Fruit fly (Drosophila melanogaster) whole organism, embryonic: ENCODE measurements around the gene CG12035.
A peak's percentile ranks its signal among the peaks of the same experiment; 100 is the strongest.

Source experiments
- CG11456 ChIP-seq: fragments of 200-800 bp; sonication (Bioruptor generic); IDR thresholded peaks from 3 replicates; pipeline ENCODE4 v1.3.6; 2022; ENCODE audit warnings: missing biosample characterization, missing genetic modification characterization
- CG11560 ChIP-seq: fragments of 200-800 bp; sonication (Bioruptor generic); IDR thresholded peaks from 3 replicates; pipeline ENCODE4 v1.3.6; 2022; ENCODE audit warnings: missing biosample characterization, missing genetic modification characterization
- CG12769 ChIP-seq: fragments of 200-800 bp; sonication (Bioruptor generic); optimal IDR thresholded peaks from 2 replicates; lab custom pipeline; 2019; ENCODE audit warnings: missing biosample characterization, mild to moderate bottlenecking, missing genetic modification characterization, moderate library complexity
- CG13424 ChIP-seq: fragments of 200-800 bp; sonication (Bioruptor generic); optimal IDR thresholded peaks from 2 replicates; lab custom pipeline; 2019; ENCODE audit warnings: missing biosample characterization, mild to moderate bottlenecking, missing genetic modification characterization, moderate library complexity
- CG14014 ChIP-seq: fragments of 200-800 bp; sonication (Bioruptor generic); IDR thresholded peaks from 2 replicates; pipeline ENCODE4 v1.3.6; 2022; ENCODE audit warnings: missing biosample characterization, missing genetic modification characterization
- CG15073 ChIP-seq: fragments of 200-800 bp; sonication (Bioruptor generic); optimal IDR thresholded peaks from 2 replicates; lab custom pipeline; 2016; ENCODE audit warnings: missing biosample characterization, missing genetic modification characterization
- CG1602 ChIP-seq: fragments of 200-800 bp; sonication (Bioruptor generic); optimal IDR thresholded peaks from 3 replicates; lab custom pipeline; 2016; ENCODE audit warnings: missing biosample characterization, missing genetic modification characterization
- CG17359 ChIP-seq: fragments of 200-800 bp; sonication (Bioruptor generic); optimal IDR thresholded peaks from 3 replicates; lab custom pipeline; 2018; ENCODE audit warnings: missing biosample characterization, mild to moderate bottlenecking, missing genetic modification characterization, moderate library complexity
- CG32532 ChIP-seq: fragments of 200-800 bp; sonication (Bioruptor generic); IDR thresholded peaks from 2 replicates; pipeline ENCODE4 v1.3.6; 2022; ENCODE audit warnings: missing biosample characterization, missing genetic modification characterization
- CG33213 ChIP-seq: fragments of 200-800 bp; sonication (Bioruptor generic); optimal IDR thresholded peaks from 3 replicates; lab custom pipeline; 2016; ENCODE audit warnings: missing biosample characterization, missing genetic modification characterization
- CG34422 ChIP-seq: fragments of 200-800 bp; sonication (Bioruptor generic); IDR thresholded peaks from 3 replicates; pipeline ENCODE4 v1.3.6; 2022; ENCODE audit warnings: missing biosample characterization, missing genetic modification characterization
- CG4360 ChIP-seq: fragments of 200-800 bp; sonication (Bioruptor generic); IDR thresholded peaks from 2 replicates; pipeline ENCODE4 v1.3.6; 2022; ENCODE audit warnings: missing biosample characterization, missing genetic modification characterization
- CG4820 ChIP-seq: fragments of 200-800 bp; sonication (Bioruptor generic); optimal IDR thresholded peaks from 3 replicates; lab custom pipeline; 2016; ENCODE audit warnings: missing biosample characterization, missing genetic modification characterization
- CG6254 ChIP-seq: fragments of 200-800 bp; sonication (Bioruptor generic); optimal IDR thresholded peaks from 3 replicates; lab custom pipeline; 2017; ENCODE audit warnings: mild to moderate bottlenecking, missing biosample characterization, missing genetic modification reagents, missing genetic modification characterization
- CG6854 ChIP-seq: fragments of 200-800 bp; sonication (Bioruptor generic); optimal IDR thresholded peaks from 3 replicates; lab custom pipeline; 2017; ENCODE audit warnings: missing biosample characterization, mild to moderate bottlenecking, missing genetic modification characterization
- CG8944 ChIP-seq: fragments of 200-800 bp; sonication (Bioruptor generic); optimal IDR thresholded peaks from 3 replicates; lab custom pipeline; 2016; ENCODE audit warnings: missing biosample characterization, missing genetic modification characterization
- Elba2 ChIP-seq: fragments of 200-800 bp; sonication (Bioruptor generic); optimal IDR thresholded peaks from 3 replicates; lab custom pipeline; 2016; ENCODE audit warnings: missing biosample characterization, missing genetic modification characterization
- GATAe ChIP-seq: fragments of 200-800 bp; sonication (Bioruptor generic); conservative IDR thresholded peaks from 2 replicates; pipeline ENCODE4 v1.3.6; 2022; ENCODE audit warnings: missing biosample characterization, missing genetic modification characterization
- H15 ChIP-seq: fragments of 200-800 bp; sonication (Bioruptor generic); IDR thresholded peaks from 3 replicates; pipeline ENCODE4 v1.3.6; 2022; ENCODE audit warnings: missing biosample characterization, missing genetic modification characterization
- HLH3B ChIP-seq: fragments of 200-800 bp; sonication (Bioruptor generic); IDR thresholded peaks from 2 replicates; pipeline ENCODE4 v1.3.6; 2022; ENCODE audit warnings: missing biosample characterization, missing genetic modification characterization
- HmgZ ChIP-seq: fragments of 200-800 bp; sonication (Bioruptor generic); optimal IDR thresholded peaks from 2 replicates; lab custom pipeline; 2018; ENCODE audit warnings: missing biosample characterization, mild to moderate bottlenecking, missing genetic modification characterization
- Lpt ChIP-seq: fragments of >200 bp; optimal IDR thresholded peaks from 2 replicates; lab custom pipeline; 2018; ENCODE audit warnings: missing biosample characterization, missing genetic modification characterization
- Max ChIP-seq: fragments of 200-800 bp; sonication (Bioruptor generic); optimal IDR thresholded peaks from 2 replicates; lab custom pipeline; 2016; ENCODE audit warnings: missing biosample characterization, mild to moderate bottlenecking, missing genetic modification characterization
- Med ChIP-seq: fragments of 200-800 bp; sonication (Bioruptor generic); peaks from one replicate; lab custom pipeline; 2016; ENCODE audit warnings: missing biosample characterization, missing genetic modification characterization, mild to moderate bottlenecking, inconsistent platforms, moderate library complexity
- Mrtf ChIP-seq: fragments of 200-800 bp; sonication (Bioruptor generic); IDR thresholded peaks from 3 replicates; pipeline ENCODE4 v1.3.6; 2022; ENCODE audit warnings: missing biosample characterization, missing genetic modification characterization
- NC2β ChIP-seq: fragments of 200-800 bp; sonication (Bioruptor generic); optimal IDR thresholded peaks from 2 replicates; lab custom pipeline; 2016; ENCODE audit warnings: missing biosample characterization, missing genetic modification characterization
- Neu2 ChIP-seq: fragments of 200-800 bp; sonication (Bioruptor generic); optimal IDR thresholded peaks from 3 replicates; lab custom pipeline; 2016; ENCODE audit warnings: missing biosample characterization, missing genetic modification characterization, borderline replicate concordance
- Taf1 ChIP-seq: fragments of 200-800 bp; sonication (Bioruptor generic); IDR thresholded peaks from 2 replicates; pipeline ENCODE4 v1.3.6; 2022; ENCODE audit warnings: missing biosample characterization, missing genetic modification characterization
- br ChIP-seq: fragments of >200 bp; optimal IDR thresholded peaks from 2 replicates; lab custom pipeline; 2017
- croc ChIP-seq: fragments of 200-800 bp; sonication (Bioruptor generic); conservative IDR thresholded peaks from 3 replicates; pipeline ENCODE4 v1.3.6; 2022; ENCODE audit warnings: missing biosample characterization, missing genetic modification characterization
- crol ChIP-seq: fragments of 200-800 bp; sonication (Bioruptor generic); IDR thresholded peaks from 2 replicates; pipeline ENCODE4 v1.3.6; 2022; ENCODE audit warnings: missing biosample characterization, missing genetic modification characterization
- dm ChIP-seq: fragments of 200-800 bp; sonication (Bioruptor generic); optimal IDR thresholded peaks from 3 replicates; lab custom pipeline; 2016; ENCODE audit warnings: missing biosample characterization, missing genetic modification characterization
- ems ChIP-seq: fragments of 200-800 bp; sonication (Bioruptor generic); optimal IDR thresholded peaks from 3 replicates; lab custom pipeline; 2016; ENCODE audit warnings: missing biosample characterization, missing genetic modification characterization
- en ChIP-seq: fragments of 200-800 bp; sonication (Bioruptor generic); optimal IDR thresholded peaks from 2 replicates; lab custom pipeline; 2016; ENCODE audit warnings: missing biosample characterization, missing genetic modification characterization
- fd3F ChIP-seq: fragments of 200-800 bp; sonication (Bioruptor generic); optimal IDR thresholded peaks from 2 replicates; lab custom pipeline; 2018; ENCODE audit warnings: missing biosample characterization, mild to moderate bottlenecking, missing genetic modification characterization, moderate library complexity
- fd96Cb ChIP-seq: fragments of 200-800 bp; sonication (Bioruptor generic); optimal IDR thresholded peaks from 2 replicates; lab custom pipeline; 2018; ENCODE audit warnings: missing biosample characterization, mild to moderate bottlenecking, missing genetic modification characterization, moderate library complexity
- ftz-f1 ChIP-seq: fragments of 200-800 bp; sonication (Bioruptor generic); optimal IDR thresholded peaks from 2 replicates; lab custom pipeline; 2016; ENCODE audit warnings: missing biosample characterization, missing genetic modification characterization
- gcm ChIP-seq: fragments of 200-800 bp; sonication (Bioruptor generic); optimal IDR thresholded peaks from 2 replicates; lab custom pipeline; 2019; ENCODE audit warnings: missing biosample characterization, mild to moderate bottlenecking, missing genetic modification characterization, moderate library complexity
- gfzf ChIP-seq: fragments of 200-800 bp; sonication (Bioruptor generic); optimal IDR thresholded peaks from 2 replicates; lab custom pipeline; 2016; ENCODE audit warnings: missing biosample characterization, mild to moderate bottlenecking, missing genetic modification characterization, moderate library complexity
- lilli ChIP-seq: fragments of 200-800 bp; sonication (Bioruptor generic); optimal IDR thresholded peaks from 3 replicates; lab custom pipeline; 2016; ENCODE audit warnings: missing biosample characterization, missing genetic modification characterization
- lmd ChIP-seq: fragments of 200-800 bp; sonication (Bioruptor generic); IDR thresholded peaks from 2 replicates; pipeline ENCODE4 v1.3.6; 2022; ENCODE audit warnings: missing biosample characterization, missing genetic modification characterization
- maf-S ChIP-seq: fragments of 200-800 bp; sonication (Bioruptor generic); optimal IDR thresholded peaks from 2 replicates; lab custom pipeline; 2016; ENCODE audit warnings: missing biosample characterization, missing genetic modification characterization
- onecut ChIP-seq: fragments of 200-800 bp; sonication (Bioruptor generic); IDR thresholded peaks from 2 replicates; pipeline ENCODE4 v1.3.6; 2022; ENCODE audit warnings: missing biosample characterization, missing genetic modification characterization
- prd ChIP-seq, 3 experiments: fragments of >200 bp in 2 of 3; fragments of 200-800 bp in 1 of 3; sonication (Bioruptor generic) in 1 of 3; optimal IDR thresholded peaks in 2 of 3; IDR thresholded peaks in 1 of 3; 2 replicates in 2 of 3; 3 replicates in 1 of 3; pipeline versions ENCODE4 v1.3.6 to Lab custom; 2017 to 2022; ENCODE audit warnings: missing biosample characterization in 1 of 3, missing genetic modification characterization in 1 of 3
- repo ChIP-seq: fragments of 200-800 bp; sonication (Bioruptor generic); optimal IDR thresholded peaks from 2 replicates; lab custom pipeline; 2016; ENCODE audit warnings: missing biosample characterization, missing genetic modification characterization
- scrt ChIP-seq: fragments of 200-800 bp; sonication (Bioruptor generic); optimal IDR thresholded peaks from 2 replicates; lab custom pipeline; 2018; ENCODE audit warnings: missing biosample characterization, mild to moderate bottlenecking, missing genetic modification characterization, moderate library complexity
- toy ChIP-seq: fragments of 200-800 bp; sonication (Bioruptor generic); IDR thresholded peaks from 2 replicates; pipeline ENCODE4 v1.3.6; 2022; ENCODE audit warnings: missing biosample characterization, missing genetic modification characterization
- unc-4 ChIP-seq: fragments of 200-800 bp; sonication (Bioruptor generic); IDR thresholded peaks from 2 replicates; pipeline ENCODE4 v1.3.6; 2022; ENCODE audit warnings: missing biosample characterization, missing genetic modification characterization; ENCODE audit not compliant: partially characterized antibody
- vfl ChIP-seq: fragments of 200-800 bp; sonication (Bioruptor generic); optimal IDR thresholded peaks from 2 replicates; lab custom pipeline; 2016; ENCODE audit warnings: missing biosample characterization, missing genetic modification characterization
- wek ChIP-seq: fragments of 200-800 bp; sonication (Bioruptor generic); optimal IDR thresholded peaks from 3 replicates; lab custom pipeline; 2018; ENCODE audit warnings: missing biosample characterization, mild to moderate bottlenecking, missing genetic modification characterization, moderate library complexity

The CG12035 gene

dm6 chr3L:1738375-1739328, 14.5 kb downstream of the CG12035 start, which contains the start of gene Gk2 (continued):
- TF ChIP-seq GATAe (GFP tag; lab: Robert Waterston, UW) (no peak), CG11560 (tag; lab: Robert Waterston, UW) (peak; percentile 70; the same call in 2 of the 3 replicates), repo (GFP tag; lab: Kevin White, UChicago) (no peak), maf-S (GFP tag; lab: Kevin White, UChicago) (no peak), CG6854 (GFP tag; lab: Kevin White, UChicago) (no peak), br (lab: Kevin White, UChicago) (no peak), ftz-f1 (GFP tag; lab: Kevin White, UChicago) (no peak), CG6254 (GFP tag; lab: Kevin White, UChicago) (no peak), dm (GFP tag; lab: Kevin White, UChicago) (peak; percentile 35), CG14014 (GFP tag; lab: Robert Waterston, UW) (no peak), Taf1 (GFP tag; lab: Robert Waterston, UW) (no peak), CG11456 (GFP tag; lab: Robert Waterston, UW) (no peak), unc-4 (GFP tag; lab: Robert Waterston, UW) (peak; percentile 49; the same call in 1 of the 2 replicates), CG33213 (GFP tag; lab: Kevin White, UChicago) (peak; percentile 28), Med (GFP tag; lab: Kevin White, UChicago) (peak; percentile 88), scrt (GFP tag; lab: Kevin White, UChicago) (no peak), CG34422 (no peak), crol (GFP tag; lab: Robert Waterston, UW) (peak; percentile 38; the same call in 1 of the 2 replicates), vfl (GFP tag; lab: Kevin White, UChicago) (no peak), Lpt (GFP tag; lab: Kevin White, UChicago) (no peak), CG4820 (GFP tag; lab: Kevin White, UChicago) (no peak), en (GFP tag; lab: Kevin White, UChicago) (no peak), wek (GFP tag; lab: Kevin White, UChicago) (no peak), croc (GFP tag; lab: Robert Waterston, UW) (no peak), Elba2 (no peak), CG12769 (tag; lab: Kevin White, UChicago) (no peak), HLH3B (GFP tag; lab: Robert Waterston, UW) (no peak), HmgZ (tag; lab: Kevin White, UChicago) (no peak), NC2β (no peak), toy (no peak), Max (GFP tag; lab: Kevin White, UChicago) (no peak), CG15073 (GFP tag; lab: Kevin White, UChicago) (no peak), H15 (no peak), fd96Cb (no peak), Neu2 (GFP tag; lab: Kevin White, UChicago) (no peak), CG17359 (tag; lab: Kevin White, UChicago) (no peak), CG13424 (tag; lab: Kevin White, UChicago) (no peak), CG8944 (GFP tag; lab: Kevin White, UChicago) (no peak), onecut (GFP tag; lab: Robert Waterston, UW) (no peak), lmd (no peak), gfzf (GFP tag; lab: Kevin White, UChicago) (peak; percentile 90), ems (GFP tag; lab: Kevin White, UChicago) (no peak), fd3F (GFP tag; lab: Kevin White, UChicago) (no peak), prd (optimal IDR thresholded peaks at IDR 0.05; lab: Kevin White, UChicago) (no peak), prd (GFP tag; IDR thresholded peaks at IDR 0.05; lab: Robert Waterston, UW) (no peak), gcm (GFP tag; lab: Kevin White, UChicago) (no peak), Mrtf (GFP tag; lab: Robert Waterston, UW) (no peak), CG32532 (GFP tag; lab: Robert Waterston, UW) (no peak), lilli (GFP tag; lab: Kevin White, UChicago) (no peak), CG4360 (no peak), CG1602 (GFP tag; lab: Kevin White, UChicago) (no peak)
